Fruit fly (Drosophila melanogaster) whole organism, embryonic: ENCODE measurements around the gene CG32202.
A peak's percentile ranks its signal among the peaks of the same experiment; 100 is the strongest.

Experiments
- Aef1 ChIP-seq: fragments of 200-800 bp; sonication (Bioruptor generic); IDR thresholded peaks from 3 replicates; pipeline ENCODE4 v1.3.6; 2022; ENCODE audit warnings: missing biosample characterization, missing genetic modification characterization
- Atf3 ChIP-seq: fragments of 200-800 bp; sonication (Bioruptor generic); optimal IDR thresholded peaks from 3 replicates; lab custom pipeline; 2016; ENCODE audit warnings: missing biosample characterization, missing genetic modification characterization
- Bteb2 ChIP-seq: fragments of 200-800 bp; sonication (Bioruptor generic); optimal IDR thresholded peaks from 2 replicates; lab custom pipeline; 2016; ENCODE audit warnings: missing biosample characterization, missing genetic modification characterization
- CG10321 ChIP-seq: fragments of 200-800 bp; sonication (Bioruptor generic); IDR thresholded peaks from 2 replicates; pipeline ENCODE4 v1.3.6; 2022; ENCODE audit warnings: missing biosample characterization, missing genetic modification characterization
- CG11398 ChIP-seq: fragments of 200-800 bp; sonication (Bioruptor generic); optimal IDR thresholded peaks from 2 replicates; lab custom pipeline; 2016; ENCODE audit warnings: missing biosample characterization, missing genetic modification characterization
- CG11456 ChIP-seq: fragments of 200-800 bp; sonication (Bioruptor generic); IDR thresholded peaks from 3 replicates; pipeline ENCODE4 v1.3.6; 2022; ENCODE audit warnings: missing biosample characterization, missing genetic modification characterization
- CG12219 ChIP-seq: fragments of 200-800 bp; sonication (Bioruptor generic); optimal IDR thresholded peaks from 3 replicates; lab custom pipeline; 2018; ENCODE audit warnings: missing biosample characterization, mild to moderate bottlenecking, missing genetic modification characterization
- CG13775 ChIP-seq: fragments of 200-800 bp; sonication (Bioruptor generic); optimal IDR thresholded peaks from 3 replicates; lab custom pipeline; 2017; ENCODE audit warnings: missing biosample characterization, mild to moderate bottlenecking, missing genetic modification characterization
- CG14710 ChIP-seq: fragments of 200-800 bp; sonication (Bioruptor generic); optimal IDR thresholded peaks from 3 replicates; lab custom pipeline; 2019; ENCODE audit warnings: missing biosample characterization, mild to moderate bottlenecking, missing genetic modification characterization, moderate library complexity
- CG16779 ChIP-seq: fragments of 200-800 bp; sonication (Bioruptor generic); IDR thresholded peaks from 2 replicates; pipeline ENCODE4 v1.3.6; 2022; ENCODE audit warnings: missing biosample characterization, missing genetic modification characterization
- CG17186 ChIP-seq: fragments of 200-800 bp; sonication (Bioruptor generic); optimal IDR thresholded peaks from 3 replicates; lab custom pipeline; 2017; ENCODE audit warnings: missing biosample characterization, missing genetic modification reagents, missing genetic modification characterization
- CG17328 ChIP-seq: fragments of 200-800 bp; sonication (Bioruptor generic); IDR thresholded peaks from 2 replicates; pipeline ENCODE4 v1.3.6; 2022; ENCODE audit warnings: missing biosample characterization, missing genetic modification characterization
- CG17385 ChIP-seq: fragments of 200-800 bp; sonication (Bioruptor generic); optimal IDR thresholded peaks from 3 replicates; lab custom pipeline; 2018; ENCODE audit warnings: missing biosample characterization, mild to moderate bottlenecking, missing genetic modification characterization
- CG30403 ChIP-seq: fragments of 200-800 bp; sonication (Bioruptor generic); optimal IDR thresholded peaks from 3 replicates; lab custom pipeline; 2016; ENCODE audit warnings: missing biosample characterization, missing genetic modification characterization
- CG33557 ChIP-seq: fragments of 200-800 bp; sonication (Bioruptor generic); optimal IDR thresholded peaks from 2 replicates; lab custom pipeline; 2019; ENCODE audit warnings: missing biosample characterization, mild to moderate bottlenecking, missing genetic modification characterization, moderate library complexity
- CG34224 ChIP-seq: fragments of 200-800 bp; sonication (Bioruptor generic); IDR thresholded peaks from 3 replicates; pipeline ENCODE4 v1.3.6; 2022; ENCODE audit warnings: missing biosample characterization, missing genetic modification characterization; ENCODE audit not compliant: partially characterized antibody
- CG4328 ChIP-seq: fragments of 200-800 bp; sonication (Bioruptor generic); optimal IDR thresholded peaks from 3 replicates; lab custom pipeline; 2017; ENCODE audit warnings: missing biosample characterization, missing genetic modification reagents, missing genetic modification characterization
- CG4820 ChIP-seq: fragments of 200-800 bp; sonication (Bioruptor generic); optimal IDR thresholded peaks from 3 replicates; lab custom pipeline; 2016; ENCODE audit warnings: missing biosample characterization, missing genetic modification characterization
- CG7839 ChIP-seq: fragments of 200-800 bp; sonication (Bioruptor generic); optimal IDR thresholded peaks from 3 replicates; lab custom pipeline; 2018; ENCODE audit warnings: missing biosample characterization, mild to moderate bottlenecking, missing genetic modification characterization, moderate library complexity
- CG9609 ChIP-seq: fragments of 200-800 bp; sonication (Bioruptor generic); optimal IDR thresholded peaks from 3 replicates; lab custom pipeline; 2016; ENCODE audit warnings: missing biosample characterization, missing genetic modification characterization
- CG9797 ChIP-seq: fragments of 200-800 bp; sonication (Bioruptor generic); optimal IDR thresholded peaks from 3 replicates; lab custom pipeline; 2018; ENCODE audit warnings: missing biosample characterization, mild to moderate bottlenecking, missing genetic modification characterization
- D ChIP-seq, 2 experiments: fragments of 200-800 bp in 1 of 2; fragments of >200 bp in 1 of 2; sonication (Bioruptor generic) in 1 of 2; optimal IDR thresholded peaks; 2 replicates in 1 of 2; 3 replicates in 1 of 2; lab custom pipeline; 2017; ENCODE audit warnings: mild to moderate bottlenecking in 1 of 2, missing biosample characterization in 1 of 2, missing genetic modification characterization in 1 of 2, missing genetic modification reagents in 1 of 2
- Dfd ChIP-seq, 2 experiments: fragments of >200 bp; optimal IDR thresholded peaks; 2 replicates each; lab custom pipeline; 2017; ENCODE audit warnings: missing biosample characterization in 2 of 2, missing genetic modification characterization in 2 of 2
- Doc3 ChIP-seq: fragments of 200-800 bp; sonication (Bioruptor generic); IDR thresholded peaks from 3 replicates; pipeline ENCODE4 v1.3.6; 2022; ENCODE audit warnings: missing biosample characterization, missing genetic modification characterization; ENCODE audit not compliant: partially characterized antibody
- Dref ChIP-seq: fragments of 200-800 bp; sonication (Bioruptor generic); IDR thresholded peaks from 2 replicates; pipeline ENCODE4 v1.3.6; 2022; ENCODE audit warnings: missing biosample characterization, missing genetic modification characterization
- HLH54F ChIP-seq: fragments of 200-800 bp; sonication (Bioruptor generic); optimal IDR thresholded peaks from 3 replicates; lab custom pipeline; 2016; ENCODE audit warnings: missing biosample characterization, missing genetic modification characterization
- MBD-R2 ChIP-seq: fragments of 200-800 bp; sonication (Bioruptor generic); IDR thresholded peaks from 2 replicates; pipeline ENCODE4 v1.3.6; 2022; ENCODE audit warnings: missing biosample characterization, missing genetic modification characterization
- Nf-YC ChIP-seq: fragments of 200-800 bp; optimal IDR thresholded peaks from 3 replicates; lab custom pipeline; 2019; ENCODE audit warnings: missing biosample characterization, mild to moderate bottlenecking, missing genetic modification characterization, moderate library complexity
- Oli ChIP-seq: fragments of 200-800 bp; sonication (Bioruptor generic); optimal IDR thresholded peaks from 2 replicates; lab custom pipeline; 2018; ENCODE audit warnings: missing biosample characterization, mild to moderate bottlenecking, missing genetic modification characterization, moderate library complexity
- Optix ChIP-seq: fragments of 200-800 bp; sonication (Bioruptor generic); IDR thresholded peaks from 3 replicates; pipeline ENCODE4 v1.3.6; 2022; ENCODE audit warnings: missing biosample characterization, missing genetic modification characterization
- Ptx1 ChIP-seq: fragments of 200-800 bp; sonication (Bioruptor generic); IDR thresholded peaks from 2 replicates; pipeline ENCODE4 v1.3.6; 2022; ENCODE audit warnings: missing biosample characterization, missing genetic modification characterization
- Six4 ChIP-seq: fragments of 200-800 bp; sonication (Bioruptor generic); optimal IDR thresholded peaks from 2 replicates; lab custom pipeline; 2016; ENCODE audit warnings: missing biosample characterization, missing genetic modification characterization
- Sox102F ChIP-seq: fragments of 200-800 bp; sonication (Bioruptor generic); optimal IDR thresholded peaks from 2 replicates; lab custom pipeline; 2018; ENCODE audit warnings: missing biosample characterization, mild to moderate bottlenecking, missing genetic modification characterization, moderate library complexity
- Tbp ChIP-seq: fragments of >200 bp; optimal IDR thresholded peaks from 2 replicates; lab custom pipeline; 2018; ENCODE audit warnings: missing biosample characterization, missing genetic modification characterization
- ap ChIP-seq: fragments of 200-800 bp; sonication (Bioruptor generic); IDR thresholded peaks from 2 replicates; pipeline ENCODE4 v1.3.6; 2022; ENCODE audit warnings: missing biosample characterization, missing genetic modification characterization
- dati ChIP-seq: fragments of 200-800 bp; sonication (Bioruptor generic); IDR thresholded peaks from 2 replicates; pipeline ENCODE4 v1.3.6; 2022; ENCODE audit warnings: missing biosample characterization, missing genetic modification characterization
- emc ChIP-seq: fragments of 200-800 bp; sonication (Bioruptor generic); optimal IDR thresholded peaks from 2 replicates; lab custom pipeline; 2016; ENCODE audit warnings: missing biosample characterization, missing genetic modification characterization
- grn ChIP-seq: fragments of 200-800 bp; sonication (Bioruptor generic); optimal IDR thresholded peaks from 3 replicates; lab custom pipeline; 2017; ENCODE audit warnings: missing biosample characterization, missing genetic modification characterization
- gsb ChIP-seq: fragments of 200-800 bp; sonication (Bioruptor generic); IDR thresholded peaks from 2 replicates; pipeline ENCODE4 v1.3.6; 2022; ENCODE audit warnings: missing biosample characterization, missing genetic modification characterization
- gsb-n ChIP-seq: fragments of 200-800 bp; sonication (Bioruptor generic); optimal IDR thresholded peaks from 3 replicates; lab custom pipeline; 2018; ENCODE audit warnings: missing biosample characterization, mild to moderate bottlenecking, missing genetic modification characterization
- ind ChIP-seq: fragments of 200-800 bp; sonication (Bioruptor generic); optimal IDR thresholded peaks from 3 replicates; lab custom pipeline; 2016; ENCODE audit warnings: missing biosample characterization, missing genetic modification characterization
- inv ChIP-seq: fragments of 200-800 bp; sonication (Bioruptor generic); IDR thresholded peaks from 2 replicates; pipeline ENCODE4 v1.3.6; 2022; ENCODE audit warnings: missing biosample characterization, missing genetic modification characterization; ENCODE audit not compliant: partially characterized antibody
- lilli ChIP-seq: fragments of 200-800 bp; sonication (Bioruptor generic); optimal IDR thresholded peaks from 3 replicates; lab custom pipeline; 2016; ENCODE audit warnings: missing biosample characterization, missing genetic modification characterization
- pita ChIP-seq: fragments of 200-800 bp; sonication (Bioruptor generic); optimal IDR thresholded peaks from 2 replicates; lab custom pipeline; 2017; ENCODE audit warnings: missing biosample characterization, mild to moderate bottlenecking, missing genetic modification characterization
- psq ChIP-seq: fragments of 200-800 bp; sonication (Bioruptor generic); optimal IDR thresholded peaks from 2 replicates; lab custom pipeline; 2017; ENCODE audit warnings: missing biosample characterization, missing genetic modification characterization
- ranshi ChIP-seq: fragments of 200-800 bp; sonication (Bioruptor generic); IDR thresholded peaks from 2 replicates; pipeline ENCODE4 v1.3.6; 2022; ENCODE audit warnings: missing biosample characterization, missing genetic modification characterization
- slou ChIP-seq: fragments of 200-800 bp; sonication (Bioruptor generic); optimal IDR thresholded peaks from 3 replicates; lab custom pipeline; 2016; ENCODE audit warnings: missing biosample characterization, missing genetic modification characterization
- tap ChIP-seq: fragments of 200-800 bp; optimal IDR thresholded peaks from 3 replicates; lab custom pipeline; 2019; ENCODE audit warnings: missing biosample characterization, mild to moderate bottlenecking, missing genetic modification characterization, moderate library complexity
- vvl ChIP-seq: fragments of 200-800 bp; sonication (Bioruptor generic); IDR thresholded peaks from 2 replicates; pipeline ENCODE4 v1.3.6; 2022; ENCODE audit warnings: missing biosample characterization, missing genetic modification characterization

CG32202 gene

dm6 chr3L:18672986-18673633 is 8.9 kb upstream of the CG32202 start, which contains the start of gene Capr (continued):
- TF ChIP-seq HLH54F (peak; percentile 13), grn (GFP tag; lab: Kevin White, UChicago) (no peak), gsb-n (no peak), Ptx1 (no peak), CG9797 (peak; percentile 51), CG7839 (tag; lab: Kevin White, UChicago) (peak; percentile 13), CG11398 (GFP tag; lab: Kevin White, UChicago) (peak; percentile 6), Nf-YC (peak; percentile 6), Optix (GFP tag; lab: Robert Waterston, UW) (0 out of 3 replicates have a peak, but pooled peaks have one; percentile 7), CG30403 (GFP tag; lab: Kevin White, UChicago) (peak; percentile 11), Atf3 (GFP tag; lab: Kevin White, UChicago) (no peak), emc (GFP tag; lab: Kevin White, UChicago) (no peak), vvl (GFP tag; lab: Robert Waterston, UW) (peak; percentile 53), CG34224 (GFP tag; lab: Robert Waterston, UW) (peak; percentile 100), CG10321 (GFP tag; lab: Robert Waterston, UW) (no peak)

- TF ChIP-seq MBD-R2 (GFP tag; lab: Robert Waterston, UW), result peak; percentile 50; the same call in 1 of the 2 replicates
- no peak for TF ChIP-seq dati (GFP tag; lab: Robert Waterston, UW)
- no peak for TF ChIP-seq emc (GFP tag; lab: Kevin White, UChicago)
- TF ChIP-seq ind (GFP tag; lab: Kevin White, UChicago), result peak; percentile 16
- TF ChIP-seq Dref (GFP tag; lab: Robert Waterston, UW), result no peak
- no peak for TF ChIP-seq CG12219 (GFP tag; lab: Kevin White, UChicago)
- no peak for TF ChIP-seq CG4328 (GFP tag; lab: Kevin White, UChicago)
- TF ChIP-seq psq (GFP tag; lab: Kevin White, UChicago), result no peak
- no peak for TF ChIP-seq inv (GFP tag; lab: Robert Waterston, UW)
- TF ChIP-seq Aef1, result peak; percentile 50
- TF ChIP-seq lilli (GFP tag; lab: Kevin White, UChicago), result no peak
- no peak for TF ChIP-seq D (optimal IDR thresholded peaks at IDR 0.05; lab: Kevin White, UChicago)
- peak; percentile 33 for TF ChIP-seq D (GFP tag; optimal IDR thresholded peaks at IDR 0.05; lab: Kevin White, UChicago)
- TF ChIP-seq Sox102F (GFP tag; lab: Kevin White, UChicago), result peak; percentile 78
- TF ChIP-seq CG16779, result no peak
- TF ChIP-seq Bteb2 (GFP tag; lab: Kevin White, UChicago), result no peak
- peak; percentile 42 for TF ChIP-seq Oli (tag; lab: Kevin White, UChicago)
- peak; percentile 72 for TF ChIP-seq ranshi (GFP tag; lab: Robert Waterston, UW)
- no peak for TF ChIP-seq CG11456 (GFP tag; lab: Robert Waterston, UW)
- no peak for TF ChIP-seq Dfd (GFP tag; optimal IDR thresholded peaks at IDR 0.05; lab: Kevin White, UChicago)
- peak; percentile 13 for TF ChIP-seq CG14710 (tag; lab: Kevin White, UChicago)
- TF ChIP-seq CG4820 (GFP tag; lab: Kevin White, UChicago), result no peak
- TF ChIP-seq ap (GFP tag; lab: Robert Waterston, UW), result peak; percentile 34; the same call in 1 of the 2 replicates
- no peak for TF ChIP-seq Doc3
- no peak for TF ChIP-seq Six4
- peak; percentile 61 for TF ChIP-seq CG17385 (GFP tag; lab: Kevin White, UChicago)
- TF ChIP-seq CG9609 (GFP tag; lab: Kevin White, UChicago), result no peak
- no peak for TF ChIP-seq tap (tag; lab: Kevin White, UChicago)
- TF ChIP-seq CG34224 (GFP tag; lab: Robert Waterston, UW), result no peak
- TF ChIP-seq Tbp (GFP tag; lab: Kevin White, UChicago), result no peak
- peak; percentile 51; the same call in 1 of the 2 replicates for TF ChIP-seq CG17328 (GFP tag; lab: Robert Waterston, UW)
- TF ChIP-seq CG13775, result peak; percentile 18
- TF ChIP-seq slou (GFP tag; lab: Kevin White, UChicago), result no peak
- TF ChIP-seq gsb (GFP tag; lab: Robert Waterston, UW), result peak; percentile 61; the same call in 1 of the 2 replicates
- TF ChIP-seq pita (GFP tag; lab: Kevin White, UChicago), result no peak
- no peak for TF ChIP-seq CG33557 (GFP tag; lab: Kevin White, UChicago)
- TF ChIP-seq CG17186 (GFP tag; lab: Kevin White, UChicago), result no peak
Observed at dm6 chr3L:18675363-18675866, 6.6 kb upstream of the CG32202 start, which contains the start of the genes GNBP2 and GNBP1. TSS of gene GNBP2 (minus strand) at chr3L:18675413. TSS of gene GNBP1 (plus strand) at chr3L:18675800.
